Worm (Caenorhabditis elegans) whole organism, L3 larva: ENCODE data around the gene K08H2.7.

Experiments used
- ceh-28 ChIP-seq: fragments of 150-350 bp; optimal IDR thresholded peaks from 2 replicates; lab custom pipeline; 2014; ENCODE audit warnings: missing biosample characterization, missing genetic modification reagents, missing genetic modification characterization
- ceh-82 ChIP-seq: fragments of 150-350 bp; optimal IDR thresholded peaks from 2 replicates; lab custom pipeline; 2014; ENCODE audit warnings: missing biosample characterization, missing genetic modification characterization
- elt-2 ChIP-seq: sonication (generic microtip); optimal IDR thresholded peaks from 2 replicates; lab custom pipeline; 2016; ENCODE audit warnings: missing genetic modification reagents, mild to moderate bottlenecking, missing genetic modification characterization, missing compliant biosample characterization
- nfya-1 ChIP-seq: sonication (generic microtip); optimal IDR thresholded peaks from 2 replicates; lab custom pipeline; 2017; ENCODE audit warnings: missing genetic modification characterization, mild to moderate bottlenecking, missing compliant biosample characterization, antibody characterized with exemption, moderate library complexity; ENCODE audit not compliant: insufficient read depth
- nhr-67 ChIP-seq: fragments of 150-350 bp; optimal IDR thresholded peaks from 2 replicates; lab custom pipeline; 2014; ENCODE audit warnings: missing biosample characterization, missing genetic modification characterization

DNA sequence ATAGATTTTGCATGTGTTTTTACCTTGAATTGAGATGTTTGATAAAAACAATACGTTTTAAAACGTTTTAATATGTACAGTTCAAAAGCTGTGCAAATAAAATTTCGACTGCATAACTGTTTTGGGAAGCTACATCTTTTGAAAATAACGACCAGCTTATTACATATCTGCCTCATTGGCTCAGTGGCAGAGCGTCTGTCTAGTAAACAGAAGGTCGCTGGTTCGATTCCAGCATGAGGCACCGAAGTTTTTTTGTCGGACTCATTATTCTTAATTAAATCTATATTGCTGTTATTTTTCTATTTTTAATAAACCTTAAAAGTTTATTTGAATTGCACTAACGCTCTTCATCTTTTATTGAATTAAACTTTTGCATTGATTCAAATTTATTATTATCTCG, 44.8 kb upstream of the K08H2.7 start:
- TF ChIP-seq nfya-1 (tag; lab: Kevin White, UChicago) (no peak), elt-2 (tag; lab: Kevin White, UChicago) (no peak), nhr-67 (tag; lab: Kevin White, UChicago) (no peak), ceh-82 (no peak), ceh-28 (tag; lab: Kevin White, UChicago) (no peak)
